Fruit fly (Drosophila melanogaster) whole organism, pupa: ENCODE data around the gene ppk27.

Source experiments
- CG12605 ChIP-seq: fragments of 200-800 bp; sonication (Bioruptor generic); IDR thresholded peaks from 2 replicates; pipeline ENCODE4 v1.3.6; 2022; ENCODE audit warnings: missing biosample characterization, missing genetic modification characterization
- CG15710 ChIP-seq: fragments of 200-800 bp; sonication (Bioruptor generic); optimal IDR thresholded peaks from 2 replicates; lab custom pipeline; 2018; ENCODE audit warnings: missing biosample characterization, mild to moderate bottlenecking, missing genetic modification characterization, moderate library complexity
- CG32121 ChIP-seq: fragments of 200-800 bp; sonication (Bioruptor generic); IDR thresholded peaks from 2 replicates; pipeline ENCODE4 v1.3.6; 2022; ENCODE audit warnings: missing biosample characterization, missing genetic modification characterization
- CG4496 ChIP-seq: fragments of 200-800 bp; sonication (Bioruptor generic); IDR thresholded peaks from 3 replicates; pipeline ENCODE4 v1.3.6; 2022; ENCODE audit warnings: missing biosample characterization, missing genetic modification characterization
- CG8159 ChIP-seq: fragments of 200-800 bp; sonication (Bioruptor generic); optimal IDR thresholded peaks from 3 replicates; lab custom pipeline; 2018; ENCODE audit warnings: missing biosample characterization, mild to moderate bottlenecking, missing genetic modification characterization, moderate library complexity
- CG8301 ChIP-seq: fragments of 200-800 bp; sonication (Bioruptor generic); optimal IDR thresholded peaks from 2 replicates; lab custom pipeline; 2018; ENCODE audit warnings: missing biosample characterization, mild to moderate bottlenecking, missing genetic modification characterization
- CG9948 ChIP-seq: fragments of 200-800 bp; sonication (Bioruptor generic); optimal IDR thresholded peaks from 2 replicates; lab custom pipeline; 2018; ENCODE audit warnings: missing biosample characterization, mild to moderate bottlenecking, missing genetic modification characterization, moderate library complexity
- EcR ChIP-seq: fragments of 200-800 bp; sonication (Bioruptor generic); optimal IDR thresholded peaks from 3 replicates; lab custom pipeline; 2019; ENCODE audit warnings: missing biosample characterization, missing genetic modification characterization, mild to moderate bottlenecking, moderate library complexity, missing genetic modification reagents
- Pif1B ChIP-seq: fragments of 200-800 bp; sonication (Bioruptor generic); optimal IDR thresholded peaks from 3 replicates; lab custom pipeline; 2016; ENCODE audit warnings: missing biosample characterization, missing genetic modification characterization
- fd96Ca ChIP-seq: fragments of 200-800 bp; sonication (Bioruptor generic); IDR thresholded peaks from 3 replicates; pipeline ENCODE4 v1.3.6; 2022; ENCODE audit warnings: missing biosample characterization, missing genetic modification characterization
- rn ChIP-seq: fragments of 200-800 bp; sonication (Bioruptor generic); IDR thresholded peaks from 2 replicates; pipeline ENCODE4 v1.3.6; 2022; ENCODE audit warnings: missing biosample characterization, missing genetic modification characterization

DNA sequence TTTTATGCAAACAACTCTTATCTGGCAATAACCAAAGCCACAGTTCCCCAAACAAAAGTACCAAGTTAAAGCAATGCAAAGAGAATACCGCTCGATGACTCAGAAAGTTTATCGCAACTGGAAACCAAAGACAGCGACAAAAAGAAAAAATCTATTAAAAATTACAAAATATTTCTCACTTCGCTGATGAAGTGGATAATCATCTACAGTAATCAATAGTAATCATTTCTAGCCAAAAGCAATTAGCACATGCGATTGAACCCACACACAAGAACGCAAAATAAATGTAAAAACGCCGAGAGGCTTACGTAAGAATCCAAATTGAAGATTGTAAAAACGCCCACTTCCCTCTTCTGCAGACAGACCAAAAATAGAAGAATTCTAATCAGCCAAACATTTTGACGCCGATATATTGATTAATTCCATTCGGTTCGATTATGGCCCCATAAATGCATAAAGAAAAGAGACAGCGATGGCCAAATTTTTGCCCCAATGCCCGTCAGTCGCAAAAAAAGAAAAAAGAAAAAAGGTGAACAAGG is 21.6 kb upstream of the ppk27 start:
- TF ChIP-seq Pif1B (GFP tag; lab: Kevin White, UChicago) (no peak), CG8159 (no peak), CG4496 (GFP tag; lab: Robert Waterston, UW) (no peak), CG32121 (GFP tag; lab: Robert Waterston, UW) (no peak), rn (no peak), EcR (GFP tag; lab: Kevin White, UChicago) (no peak), CG15710 (tag; lab: Kevin White, UChicago) (no peak), CG12605 (GFP tag; lab: Robert Waterston, UW) (no peak), CG9948 (tag; lab: Kevin White, UChicago) (no peak), fd96Ca (GFP tag; lab: Robert Waterston, UW) (no peak), CG8301 (tag; lab: Kevin White, UChicago) (no peak)
